Fruit fly (Drosophila melanogaster): ENCODE measurements around the gene CG13083.

Gene CG13083

DNA sequence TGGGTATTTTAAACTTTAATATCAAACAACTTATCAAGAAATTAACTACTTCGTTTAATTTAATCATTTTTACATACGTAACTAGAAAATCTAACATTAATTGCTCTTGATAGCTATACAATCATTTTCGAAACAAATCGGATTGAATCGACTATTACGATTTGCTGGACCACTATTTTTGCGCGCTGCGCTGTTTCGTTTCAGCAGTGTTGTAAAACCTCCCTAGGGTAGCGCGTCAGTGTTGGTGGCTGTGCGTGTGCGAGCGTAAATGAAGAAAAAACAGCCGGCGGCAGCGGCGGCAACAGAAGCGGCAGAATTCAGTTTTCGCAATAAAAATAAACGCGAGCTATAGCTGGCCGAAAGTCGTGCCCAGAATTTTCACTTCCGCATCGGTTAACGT, 46.0 kb downstream of the CG13083 start, which contains the start of gene CG33116 (continued):
- peak; percentile 64 for TF ChIP-seq zen (tag; optimal IDR thresholded peaks at IDR 0.05)
- peak; percentile 79 for TF ChIP-seq CG15601 (tag; optimal IDR thresholded peaks at IDR 0.05)
- no peak for TF ChIP-seq tna (GFP tag; IDR thresholded peaks at IDR 0.05; ENCODE audit: partially characterized antibody)
- peak; percentile 85 for TF ChIP-seq CG7786 (GFP tag; optimal IDR thresholded peaks at IDR 0.05)
- TF ChIP-seq Dp (GFP tag; optimal IDR thresholded peaks at IDR 0.05), result peak; percentile 47
- peak; percentile 68 for TF ChIP-seq CrebB (tag; optimal IDR thresholded peaks at IDR 0.05)
- TF ChIP-seq Blimp-1 (GFP tag; optimal IDR thresholded peaks at IDR 0.05), result peak; percentile 72
- peak; percentile 24; the same call in 1 of the 2 replicates for TF ChIP-seq peb (GFP tag; IDR thresholded peaks at IDR 0.05)
- peak; percentile 27; the same call in 1 of the 2 replicates for TF ChIP-seq Scr (GFP tag; IDR thresholded peaks at IDR 0.05; ENCODE audit: partially characterized antibody)
- peak; percentile 78 for TF ChIP-seq CG14710 (tag; optimal IDR thresholded peaks at IDR 0.05)
- peak; percentile 86 for TF ChIP-seq CG4424 (GFP tag; optimal IDR thresholded peaks at IDR 0.05)
- TF ChIP-seq CG10959 (GFP tag; IDR thresholded peaks at IDR 0.05), result 0 out of 2 replicates have a peak, but pooled peaks have one; percentile 32
- no peak for TF ChIP-seq zf30C (GFP tag; optimal IDR thresholded peaks at IDR 0.05)
- TF ChIP-seq chif (GFP tag; optimal IDR thresholded peaks at IDR 0.05), result peak; percentile 80 to 81
- TF ChIP-seq NFAT (GFP tag; IDR thresholded peaks at IDR 0.05), result peak; percentile 83
- peak; percentile 29 for TF ChIP-seq BEAF-32 (GFP tag; optimal IDR thresholded peaks at IDR 0.05)
- peak; percentile 63; the same call in 1 of the 2 replicates for TF ChIP-seq ara (GFP tag; IDR thresholded peaks at IDR 0.05)
- TF ChIP-seq Drgx (GFP tag; IDR thresholded peaks at IDR 0.05), result peak; percentile 77
- TF ChIP-seq trh (GFP tag; optimal IDR thresholded peaks at IDR 0.05), result peak; percentile 49
- peak; percentile 82 for TF ChIP-seq Meics (GFP tag; optimal IDR thresholded peaks at IDR 0.05)
- peak; percentile 63 for TF ChIP-seq sisA (GFP tag; IDR thresholded peaks at IDR 0.05)
- TF ChIP-seq CG15073 (GFP tag; optimal IDR thresholded peaks at IDR 0.05), result no peak
- TF ChIP-seq gsb (GFP tag; IDR thresholded peaks at IDR 0.05), result peak; percentile 63
- TF ChIP-seq Dip2 (GFP tag; IDR thresholded peaks at IDR 0.05), result no peak
- TF ChIP-seq pros (GFP tag; optimal IDR thresholded peaks at IDR 0.05), result no peak
- peak; percentile 32; the same call in 1 of the 2 replicates for TF ChIP-seq cas (GFP tag; IDR thresholded peaks at IDR 0.05)
- TF ChIP-seq CG3726 (GFP tag; IDR thresholded peaks at IDR 0.05), result 0 out of 3 replicates have a peak, but pooled peaks have one; percentile 52
- 0 out of 2 replicates have a peak, but pooled peaks have one; percentile 25 for TF ChIP-seq ato (GFP tag; IDR thresholded peaks at IDR 0.05; ENCODE audit: partially characterized antibody)
- TF ChIP-seq sim (GFP tag; IDR thresholded peaks at IDR 0.05), result 0 out of 2 replicates have a peak, but pooled peaks have one; percentile 52
- TF ChIP-seq CoRest (tag; optimal IDR thresholded peaks at IDR 0.05), result peak; percentile 80
- peak; percentile 5 for TF ChIP-seq Neu2 (GFP tag; optimal IDR thresholded peaks at IDR 0.05; ENCODE audit: borderline replicate concordance)
- peak; percentile 80 for TF ChIP-seq nerfin-1 (tag; optimal IDR thresholded peaks at IDR 0.05)
- peak; percentile 79 for TF ChIP-seq Bteb2 (GFP tag; optimal IDR thresholded peaks at IDR 0.05)
- TF ChIP-seq CG11560 (tag; IDR thresholded peaks at IDR 0.05), result peak; percentile 42; the same call in 1 of the 3 replicates
- TF ChIP-seq dimm (GFP tag; IDR thresholded peaks at IDR 0.05), result peak; percentile 37; the same call in 1 of the 2 replicates
- peak; percentile 20; the same call in 1 of the 3 replicates for TF ChIP-seq CG11093 (GFP tag; IDR thresholded peaks at IDR 0.05)
- peak; percentile 82 for TF ChIP-seq CG18619 (GFP tag; optimal IDR thresholded peaks at IDR 0.05)
- TF ChIP-seq CG12236 (GFP tag; optimal IDR thresholded peaks at IDR 0.05), result peak; percentile 55
- TF ChIP-seq luna (GFP tag; optimal IDR thresholded peaks at IDR 0.05), result peak; percentile 12
- TF ChIP-seq phol (tag; optimal IDR thresholded peaks at IDR 0.05), result peak; percentile 82
- peak; percentile 81 for TF ChIP-seq CG12942 (GFP tag; optimal IDR thresholded peaks at IDR 0.05)
- TF ChIP-seq trem (tag; optimal IDR thresholded peaks at IDR 0.05), result peak; percentile 83
- TF ChIP-seq HLH4C (GFP tag; IDR thresholded peaks at IDR 0.05; ENCODE audit: partially characterized antibody), result no peak
- TF ChIP-seq sug (tag; optimal IDR thresholded peaks at IDR 0.05), result peak; percentile 60
- TF ChIP-seq CG2116 (GFP tag; optimal IDR thresholded peaks at IDR 0.05), result peak; percentile 63
- peak; percentile 84 for TF ChIP-seq CG10979 (tag; optimal IDR thresholded peaks at IDR 0.05)
- TF ChIP-seq disco-r (GFP tag; optimal IDR thresholded peaks at IDR 0.05), result peak; percentile 66
- TF ChIP-seq E2f2 (GFP tag; IDR thresholded peaks at IDR 0.05), result peak; percentile 66
- peak; percentile 61 for TF ChIP-seq p53 (GFP tag; optimal IDR thresholded peaks at IDR 0.05)
- TF ChIP-seq CHES-1-like (GFP tag; optimal IDR thresholded peaks at IDR 0.05), result peak; percentile 81

Measured in whole organism, embryonic.